Worm (Caenorhabditis elegans) whole organism, L4/young adult: Measurements from ENCODE around the gene cest-13.

Experiments used
- W03F9.2 ChIP-seq: fragments of 150-350 bp; optimal IDR thresholded peaks from 2 replicates; lab custom pipeline; 2014; ENCODE audit warnings: missing biosample characterization, missing genetic modification characterization
- him-1 ChIP-seq: sonication (generic microtip); optimal IDR thresholded peaks from 2 replicates; lab custom pipeline; 2016; ENCODE audit warnings: missing genotype, missing genetic modification reagents, missing genetic modification characterization, missing compliant biosample characterization

DNA sequence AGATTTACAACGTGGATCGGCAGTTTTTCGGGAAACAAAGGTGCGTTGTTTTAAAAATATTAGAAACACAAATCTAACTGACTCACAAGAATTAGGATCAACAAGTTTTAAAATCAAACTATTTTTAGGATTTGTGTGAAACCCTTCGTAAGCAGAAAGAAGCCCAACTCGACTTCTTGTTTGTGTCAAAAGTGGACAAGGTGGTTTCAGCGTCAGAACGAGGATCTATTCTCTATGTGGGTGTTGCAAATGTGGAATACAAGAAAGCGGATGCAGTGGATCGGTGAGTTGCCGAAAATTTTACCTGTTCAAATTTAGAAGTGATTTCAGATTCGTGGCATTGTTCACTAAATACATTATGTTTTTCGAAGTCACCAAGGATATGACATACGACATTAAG lies 31.0 kb upstream of the cest-13 start:
- TF ChIP-seq him-1 (tag; lab: Kevin White, UChicago) (no peak), W03F9.2 (tag; lab: Kevin White, UChicago) (no peak)
